Worm (Caenorhabditis elegans): ENCODE data around the gene irld-28.

The irld-28 gene

ce11 chrV:2292240-2292639 lies 43.8 kb downstream of the irld-28 start, which contains the start of gene nhr-115:
Gene nhr-115 (plus strand): TSS chrV:2292540.
- peak; percentile 37 for TF ChIP-seq elt-2 (tag; optimal IDR thresholded peaks at IDR 0.05)
- no peak for TF ChIP-seq unc-39 (tag; optimal IDR thresholded peaks at IDR 0.05)
- no peak for TF ChIP-seq ZK546.5 (tag; optimal IDR thresholded peaks at IDR 0.05)

ce11 chrV:2290329-2290728 lies 45.7 kb downstream of the irld-28 start, which contains the start of gene nhr-225:
Gene nhr-225 (minus strand): TSS chrV:2290474.
- TF ChIP-seq pha-4 (tag; optimal IDR thresholded peaks at IDR 0.05): peak; percentile 76
- TF ChIP-seq elt-1 (tag; optimal IDR thresholded peaks at IDR 0.05): no peak

ce11 chrV:2285107-2285506 lies 50.9 kb downstream of the irld-28 start, which contains the start of gene nhr-227:
Gene nhr-227 (plus strand): TSS chrV:2285432.
- no peak for TF ChIP-seq nhr-67 (tag; optimal IDR thresholded peaks at IDR 0.05)
- TF ChIP-seq pha-4 (tag; optimal IDR thresholded peaks at IDR 0.05): peak; percentile 15
